Worm (Caenorhabditis elegans): ENCODE measurements around the gene nuo-5.

nuo-5 gene

DNA sequence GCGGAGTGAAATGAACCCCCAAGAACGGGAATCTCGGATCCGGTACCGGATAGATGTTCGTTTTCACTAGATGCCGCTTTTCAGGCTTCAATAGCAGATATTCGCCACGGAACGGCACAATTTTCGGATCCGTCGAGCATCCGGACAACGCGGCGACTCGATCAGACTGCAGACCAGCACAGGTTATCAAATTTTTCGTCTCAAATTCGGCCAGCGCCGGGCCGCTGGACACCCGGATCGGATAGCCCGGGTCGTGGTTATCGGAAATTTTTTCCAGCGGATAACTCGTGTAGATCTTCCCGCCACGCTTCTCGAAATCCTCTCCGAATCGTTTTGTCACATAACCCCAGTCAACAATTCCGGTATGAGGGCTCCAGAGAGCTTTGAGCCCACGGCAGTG is 8.3 kb upstream of the nuo-5 start:
- TF ChIP-seq bed-3 (GFP tag; optimal IDR thresholded peaks at IDR 0.05), result no peak
- TF ChIP-seq flh-1 (GFP tag; optimal IDR thresholded peaks at IDR 0.05), result no peak
- TF ChIP-seq lin-32 (GFP tag; optimal IDR thresholded peaks at IDR 0.05), result no peak
- no peak for TF ChIP-seq cnd-1 (tag; optimal IDR thresholded peaks at IDR 0.05)
- no peak for TF ChIP-seq mls-2 (tag; optimal IDR thresholded peaks at IDR 0.05)
- no peak for TF ChIP-seq sptf-1 (tag; optimal IDR thresholded peaks at IDR 0.05)
- no peak for TF ChIP-seq ceh-39 (tag; optimal IDR thresholded peaks at IDR 0.05)
- no peak for TF ChIP-seq pha-4 (tag; optimal IDR thresholded peaks at IDR 0.05)
- no peak for TF ChIP-seq unc-39 (tag; optimal IDR thresholded peaks at IDR 0.05)
- TF ChIP-seq zip-8 (tag; optimal IDR thresholded peaks at IDR 0.05), result no peak

DNA sequence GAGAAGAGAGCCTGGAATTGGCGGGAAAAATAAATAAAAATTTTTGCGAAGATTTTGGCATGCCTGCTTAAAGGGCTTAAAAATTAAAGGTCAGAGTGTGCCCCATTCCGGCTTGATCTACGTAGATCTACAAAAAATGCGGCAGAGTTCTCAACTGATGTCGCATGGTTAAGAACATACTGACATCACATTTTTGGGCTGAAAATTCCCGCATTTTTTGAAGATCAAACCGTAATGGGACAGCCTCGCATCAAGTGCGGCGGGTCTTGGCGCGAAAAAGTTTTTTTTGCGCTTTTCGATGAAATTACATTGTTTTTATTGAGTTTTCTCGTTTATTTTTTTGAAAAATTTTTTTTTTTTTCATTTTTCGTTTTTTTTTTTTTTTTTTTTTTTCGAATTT is 7.8 kb upstream of the nuo-5 start:
- no peak for TF ChIP-seq cnd-1 (tag; optimal IDR thresholded peaks at IDR 0.05)
- TF ChIP-seq nhr-12 (tag; optimal IDR thresholded peaks at IDR 0.05), result no peak
- no peak for TF ChIP-seq lsy-2 (tag; optimal IDR thresholded peaks at IDR 0.05)
- TF ChIP-seq elt-1 (tag; optimal IDR thresholded peaks at IDR 0.05; ENCODE audit: borderline replicate concordance, insufficient read depth), result no peak
- no peak for TF ChIP-seq sem-2 (GFP tag; optimal IDR thresholded peaks at IDR 0.05)
- TF ChIP-seq snpc-4 (tag; optimal IDR thresholded peaks at IDR 0.05), result no peak
- no peak for TF ChIP-seq bed-3 (GFP tag; optimal IDR thresholded peaks at IDR 0.05)
- TF ChIP-seq nhr-237 (tag; optimal IDR thresholded peaks at IDR 0.05), result no peak
- TF ChIP-seq unc-62 (GFP tag; optimal IDR thresholded peaks at IDR 0.05), result no peak
- TF ChIP-seq blmp-1 (tag; optimal IDR thresholded peaks at IDR 0.05), result no peak
- no peak for TF ChIP-seq unc-120 (tag; optimal IDR thresholded peaks at IDR 0.05; ENCODE audit: poor library complexity, severe bottlenecking)
- no peak for TF ChIP-seq mab-5 (tag; optimal IDR thresholded peaks at IDR 0.05)

DNA sequence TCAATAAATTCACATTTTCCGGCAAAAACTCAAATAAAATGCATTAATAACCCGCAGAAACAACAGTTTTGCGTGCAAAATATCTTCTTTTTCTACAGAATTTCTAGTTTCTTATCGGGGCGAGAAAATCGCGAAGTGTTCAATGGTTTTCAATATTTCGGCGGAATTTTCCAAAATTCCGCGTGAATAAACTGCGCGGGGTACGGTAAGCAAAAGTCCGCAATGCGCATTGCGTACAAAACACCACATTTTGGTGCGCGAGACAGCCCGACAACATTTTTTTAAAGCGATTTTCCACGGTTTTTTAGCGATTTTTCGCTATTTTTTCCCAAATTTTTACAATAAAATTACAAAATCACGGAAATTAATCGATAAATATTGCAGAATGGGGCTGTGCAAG is 4.4 kb upstream of the nuo-5 start, which contains the start of gene Y45G12B.2:
Gene Y45G12B.2, plus strand, starts transcription at position 383 of the 400 bp plus-strand sequence.
- TF ChIP-seq nhr-237 (tag; optimal IDR thresholded peaks at IDR 0.05), result peak; percentile 41
- no peak for TF ChIP-seq cnd-1 (tag; optimal IDR thresholded peaks at IDR 0.05)
- peak; percentile 48 for TF ChIP-seq lin-13 (tag; optimal IDR thresholded peaks at IDR 0.05)
- TF ChIP-seq pha-4 (tag; optimal IDR thresholded peaks at IDR 0.05), result peak; percentile 40
- no peak for TF ChIP-seq flh-1 (GFP tag; optimal IDR thresholded peaks at IDR 0.05)
- no peak for TF ChIP-seq ceh-43 (GFP tag; optimal IDR thresholded peaks at IDR 0.05)
- TF ChIP-seq mep-1 (tag; optimal IDR thresholded peaks at IDR 0.05), result peak; percentile 52
- no peak for TF ChIP-seq ztf-11 (tag; optimal IDR thresholded peaks at IDR 0.05)
- TF ChIP-seq ces-1 (GFP tag; optimal IDR thresholded peaks at IDR 0.05), result peak; percentile 49
- TF ChIP-seq lsy-2 (tag; optimal IDR thresholded peaks at IDR 0.05), result peak; percentile 98
- no peak for TF ChIP-seq snpc-4 (tag; optimal IDR thresholded peaks at IDR 0.05)
- peak; percentile 45 for TF ChIP-seq sptf-1 (tag; optimal IDR thresholded peaks at IDR 0.05)
- no peak for TF ChIP-seq M03D4.4 (tag; optimal IDR thresholded peaks at IDR 0.05)
- TF ChIP-seq bed-3 (GFP tag; optimal IDR thresholded peaks at IDR 0.05), result no peak
- no peak for TF ChIP-seq ceh-83 (GFP tag; optimal IDR thresholded peaks at IDR 0.05)
- no peak for TF ChIP-seq unc-62 (GFP tag; optimal IDR thresholded peaks at IDR 0.05)
- TF ChIP-seq mls-2 (tag; optimal IDR thresholded peaks at IDR 0.05), result peak; percentile 12
- no peak for TF ChIP-seq unc-39 (tag; optimal IDR thresholded peaks at IDR 0.05)
- TF ChIP-seq ham-2 (GFP tag; optimal IDR thresholded peaks at IDR 0.05), result no peak

DNA sequence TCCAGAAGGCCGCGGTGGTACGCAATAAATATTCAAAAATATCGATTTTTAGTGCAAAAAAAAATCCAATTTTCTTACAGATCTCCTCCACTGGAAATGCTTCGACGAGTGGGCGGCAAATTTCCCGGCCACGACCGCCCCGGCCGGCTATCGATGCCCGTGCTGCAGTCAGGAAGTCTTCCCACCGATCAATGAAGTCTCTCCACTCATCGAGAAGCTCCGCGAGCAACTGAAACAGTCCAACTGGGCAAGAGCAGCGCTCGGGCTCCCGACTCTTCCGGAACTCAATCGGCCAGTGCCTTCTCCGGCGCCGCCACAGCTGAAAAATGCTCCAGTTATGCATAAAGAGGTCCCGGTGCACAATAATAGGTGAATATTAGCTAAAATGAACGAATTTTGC is 2.8 kb upstream of the nuo-5 start, which contains the start of gene Y45G12B.3:
Gene Y45G12B.3, minus strand, starts transcription at position 320 of the 400 bp plus-strand sequence.
- TF ChIP-seq elt-3 (tag; optimal IDR thresholded peaks at IDR 0.05) (no peak), cnd-1 (tag; optimal IDR thresholded peaks at IDR 0.05) (no peak), ham-2 (GFP tag; optimal IDR thresholded peaks at IDR 0.05) (no peak), zip-8 (tag; optimal IDR thresholded peaks at IDR 0.05) (no peak)

DNA sequence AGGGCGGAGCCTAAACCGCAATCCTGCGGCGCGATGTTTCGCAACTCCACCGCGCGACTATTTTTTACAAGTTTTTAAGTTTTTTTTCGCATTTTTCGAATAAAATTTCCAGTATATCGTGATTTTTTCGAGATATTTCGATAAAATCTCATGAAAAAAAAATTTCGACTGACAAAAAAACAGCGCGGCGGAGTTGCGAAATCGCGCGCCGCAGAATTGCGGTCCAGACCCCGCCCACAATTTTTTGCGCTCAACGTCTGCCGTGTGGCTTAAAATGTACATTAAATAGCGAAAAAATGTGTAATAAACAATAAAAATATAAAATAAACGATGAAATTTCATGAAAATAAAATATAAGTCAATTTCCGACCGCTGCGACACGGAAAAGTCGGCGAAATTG is 1.1 kb upstream of the nuo-5 start:
- no peak for TF ChIP-seq pha-4 (tag; optimal IDR thresholded peaks at IDR 0.05)
- TF ChIP-seq mls-2 (tag; optimal IDR thresholded peaks at IDR 0.05), result no peak
- TF ChIP-seq sptf-1 (tag; optimal IDR thresholded peaks at IDR 0.05), result peak; percentile 27
- no peak for TF ChIP-seq zip-8 (tag; optimal IDR thresholded peaks at IDR 0.05)
- no peak for TF ChIP-seq cnd-1 (tag; optimal IDR thresholded peaks at IDR 0.05)
- TF ChIP-seq tbx-8 (GFP tag; optimal IDR thresholded peaks at IDR 0.05), result no peak

DNA sequence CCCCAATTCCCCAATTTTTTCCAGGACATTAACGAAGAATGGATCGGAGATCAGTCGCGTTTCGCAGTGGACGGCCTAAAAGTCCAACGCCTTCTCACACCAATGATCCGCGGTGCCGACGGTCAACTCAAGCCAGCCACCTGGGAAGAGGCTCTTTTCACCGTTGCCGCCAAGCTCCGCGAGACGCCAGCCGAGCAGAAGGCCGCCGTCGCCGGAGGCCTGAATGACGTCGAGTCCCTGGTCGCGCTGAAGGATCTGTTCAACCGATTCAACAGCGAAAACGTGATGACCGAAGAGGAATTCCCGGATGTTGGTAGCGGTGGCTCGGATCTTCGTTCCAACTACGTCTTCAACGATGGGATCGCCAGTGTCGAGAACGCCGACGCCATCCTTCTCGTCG is 4.1 kb downstream of the nuo-5 start:
- TF ChIP-seq elt-1 (tag; optimal IDR thresholded peaks at IDR 0.05; ENCODE audit: borderline replicate concordance, insufficient read depth) (no peak), nhr-12 (tag; optimal IDR thresholded peaks at IDR 0.05) (no peak), lsy-2 (tag; optimal IDR thresholded peaks at IDR 0.05) (no peak), tbx-8 (GFP tag; optimal IDR thresholded peaks at IDR 0.05) (no peak), ham-2 (GFP tag; optimal IDR thresholded peaks at IDR 0.05) (no peak), hlh-1 (tag; optimal IDR thresholded peaks at IDR 0.05) (no peak), unc-62 (GFP tag; optimal IDR thresholded peaks at IDR 0.05) (no peak), ztf-11 (tag; optimal IDR thresholded peaks at IDR 0.05) (no peak), blmp-1 (tag; optimal IDR thresholded peaks at IDR 0.05) (no peak), drap-1 (GFP tag; optimal IDR thresholded peaks at IDR 0.05) (no peak), M03D4.4 (tag; optimal IDR thresholded peaks at IDR 0.05) (no peak), nhr-237 (tag; optimal IDR thresholded peaks at IDR 0.05) (no peak), pha-4 (tag; optimal IDR thresholded peaks at IDR 0.05) (no peak), lin-32 (GFP tag; optimal IDR thresholded peaks at IDR 0.05) (no peak), nhr-28 (tag; optimal IDR thresholded peaks at IDR 0.05) (no peak)
